Worm (Caenorhabditis elegans) whole organism, L1 larva: ENCODE measurements around the gene cyp-13A10.
A peak's percentile ranks its signal among the peaks of the same experiment; 100 is the strongest.

Experiments used
- C16A3.4 ChIP-seq: fragments of 150-350 bp; optimal IDR thresholded peaks from 2 replicates; lab custom pipeline; 2014; ENCODE audit warnings: missing biosample characterization, missing genetic modification characterization
- C34B4.2 ChIP-seq: sonication (generic microtip); optimal IDR thresholded peaks from 2 replicates; lab custom pipeline; 2017; ENCODE audit warnings: mild to moderate bottlenecking, missing genetic modification characterization, missing compliant biosample characterization
- F16B12.6 ChIP-seq: fragments of 150-350 bp; optimal IDR thresholded peaks from 2 replicates; lab custom pipeline; 2014; ENCODE audit warnings: missing biosample characterization, missing genetic modification characterization
- aha-1 ChIP-seq: fragments of 150-350 bp; optimal IDR thresholded peaks from 2 replicates; lab custom pipeline; 2014; ENCODE audit warnings: missing biosample characterization, missing genetic modification characterization
- alr-1 ChIP-seq: fragments of 200-800 bp; sonication (Bioruptor generic); optimal IDR thresholded peaks from 2 replicates; lab custom pipeline; 2018; ENCODE audit warnings: borderline replicate concordance, mild to moderate bottlenecking, missing genetic modification characterization, missing compliant biosample characterization
- aly-2 ChIP-seq: fragments of 150-350 bp; optimal IDR thresholded peaks from 2 replicates; lab custom pipeline; 2014; ENCODE audit warnings: missing biosample characterization, missing genetic modification characterization
- ama-1 ChIP-seq: fragments of 150-350 bp; optimal IDR thresholded peaks from 2 replicates; lab custom pipeline; 2014
- blmp-1 ChIP-seq: fragments of 150-350 bp; optimal IDR thresholded peaks from 2 replicates; lab custom pipeline; 2014; ENCODE audit warnings: missing biosample characterization, missing genetic modification characterization
- ceh-63 ChIP-seq: fragments of 200-800 bp; sonication (Bioruptor generic); optimal IDR thresholded peaks from 2 replicates; lab custom pipeline; 2018; ENCODE audit warnings: mild to moderate bottlenecking, missing genetic modification characterization, missing compliant biosample characterization
- ceh-82 ChIP-seq, 3 experiments: fragments of 150-350 bp in 1 of 3; sonication (generic microtip) in 2 of 3; optimal IDR thresholded peaks; 2 replicates each; lab custom pipeline; 2014 to 2017; ENCODE audit warnings: missing biosample characterization in 3 of 3, missing genetic modification characterization in 3 of 3
- ceh-88 ChIP-seq: fragments of 200-800 bp; sonication (Bioruptor generic); IDR thresholded peaks from 2 replicates; pipeline ENCODE4 v1.3.6; 2022; ENCODE audit warnings: missing genetic modification characterization, missing compliant biosample characterization
- ceh-90 ChIP-seq: sonication (generic microtip); optimal IDR thresholded peaks from 2 replicates; lab custom pipeline; 2016; ENCODE audit warnings: missing genetic modification characterization, missing compliant biosample characterization
- dpl-1 ChIP-seq, 3 experiments: fragments of 150-350 bp in 2 of 3; sonication (generic microtip) in 1 of 3; optimal IDR thresholded peaks; 2 replicates each; lab custom pipeline; 2014 to 2017; ENCODE audit warnings: missing biosample characterization in 3 of 3, missing genetic modification characterization in 3 of 3, missing genetic modification reagents in 3 of 3
- dsc-1 ChIP-seq: sonication (generic microtip); optimal IDR thresholded peaks from 2 replicates; lab custom pipeline; 2016; ENCODE audit warnings: mild to moderate bottlenecking, missing genetic modification characterization, missing compliant biosample characterization
- efl-1 ChIP-seq, 4 experiments: fragments of 150-350 bp; optimal IDR thresholded peaks in 3 of 4; peaks in 1 of 4; 1 replicate in 1 of 4; 2 replicates in 3 of 4; lab custom pipeline; 2014; ENCODE audit warnings: missing biosample characterization in 2 of 4, missing genetic modification characterization in 2 of 4, missing genetic modification reagents in 2 of 4
- egl-13 ChIP-seq: sonication (generic microtip); optimal IDR thresholded peaks from 2 replicates; lab custom pipeline; 2016; ENCODE audit warnings: missing genotype, missing genetic modification reagents, missing genetic modification characterization, missing compliant biosample characterization
- egl-27 ChIP-seq, 2 experiments: fragments of 150-350 bp in 1 of 2; sonication (generic microtip); optimal IDR thresholded peaks; 3 replicates each; lab custom pipeline; 2017 to 2018; ENCODE audit warnings: missing biosample characterization in 2 of 2, missing genetic modification characterization in 2 of 2, missing genetic modification reagents in 2 of 2
- elt-2 ChIP-seq: sonication (generic microtip); optimal IDR thresholded peaks from 2 replicates; lab custom pipeline; 2016; ENCODE audit warnings: missing genetic modification characterization, mild to moderate bottlenecking, inconsistent platforms, missing compliant biosample characterization, missing genetic modification reagents
- ets-5 ChIP-seq: fragments of 200-800 bp; sonication (Bioruptor generic); IDR thresholded peaks from 2 replicates; pipeline ENCODE4 v1.3.6; 2022; ENCODE audit warnings: missing genetic modification characterization, missing compliant biosample characterization
- fkh-10 ChIP-seq: sonication (generic microtip); optimal IDR thresholded peaks from 2 replicates; lab custom pipeline; 2017; ENCODE audit warnings: missing biosample characterization, missing genetic modification reagents, missing genetic modification characterization
- fkh-4 ChIP-seq: sonication (generic microtip); optimal IDR thresholded peaks from 2 replicates; lab custom pipeline; 2016; ENCODE audit warnings: missing compliant biosample characterization, missing genetic modification characterization, borderline replicate concordance
- fkh-8 ChIP-seq: sonication (generic microtip); optimal IDR thresholded peaks from 2 replicates; lab custom pipeline; 2016; ENCODE audit warnings: mild to moderate bottlenecking, missing genetic modification characterization, missing compliant biosample characterization
- grh-1 ChIP-seq: fragments of 200-800 bp; sonication (Bioruptor generic); IDR thresholded peaks from 2 replicates; pipeline ENCODE4 v1.3.6; 2022; ENCODE audit warnings: missing genetic modification reagents, missing genetic modification characterization, missing compliant biosample characterization
- hlh-17 ChIP-seq: fragments of 200-800 bp; sonication (Bioruptor generic); optimal IDR thresholded peaks from 2 replicates; lab custom pipeline; 2018; ENCODE audit warnings: missing genetic modification characterization, mild to moderate bottlenecking, missing compliant biosample characterization, moderate library complexity, borderline replicate concordance
- hlh-4 ChIP-seq: sonication (generic microtip); optimal IDR thresholded peaks from 2 replicates; lab custom pipeline; 2016; ENCODE audit warnings: mild to moderate bottlenecking, missing genetic modification characterization, missing compliant biosample characterization
- hpl-2 ChIP-seq: fragments of 150-350 bp; optimal IDR thresholded peaks from 2 replicates; lab custom pipeline; 2014; ENCODE audit warnings: missing biosample characterization, missing genetic modification reagents, missing genetic modification characterization
- isw-1 ChIP-seq: fragments of 200-800 bp; sonication (Bioruptor generic); IDR thresholded peaks from 2 replicates; pipeline ENCODE4 v1.3.6; 2022; ENCODE audit warnings: missing genetic modification characterization, missing compliant biosample characterization
- jun-1 ChIP-seq: fragments of 150-350 bp; optimal IDR thresholded peaks from 2 replicates; lab custom pipeline; 2014; ENCODE audit warnings: missing biosample characterization, missing genetic modification reagents, missing genetic modification characterization
- lin-13 ChIP-seq: fragments of 150-350 bp; optimal IDR thresholded peaks from 2 replicates; lab custom pipeline; 2014; ENCODE audit warnings: missing biosample characterization, missing genetic modification reagents, missing genetic modification characterization
- lin-14 ChIP-seq: fragments of 200-800 bp; sonication (Bioruptor generic); optimal IDR thresholded peaks from 2 replicates; lab custom pipeline; 2018; ENCODE audit warnings: mild to moderate bottlenecking, missing genetic modification characterization, moderate library complexity, missing compliant biosample characterization
- lir-3 ChIP-seq: sonication (generic microtip); optimal IDR thresholded peaks from 2 replicates; lab custom pipeline; 2016; ENCODE audit warnings: mild to moderate bottlenecking, missing genetic modification characterization, moderate library complexity, missing compliant biosample characterization; ENCODE audit not compliant: poor library complexity
- mef-2 ChIP-seq: fragments of 150-350 bp; optimal IDR thresholded peaks from 2 replicates; lab custom pipeline; 2014; ENCODE audit warnings: missing biosample characterization, missing genetic modification characterization
- mep-1 ChIP-seq: fragments of 150-350 bp; optimal IDR thresholded peaks from 2 replicates; lab custom pipeline; 2014; ENCODE audit warnings: missing biosample characterization, missing genetic modification characterization
- nhr-11 ChIP-seq: fragments of 150-350 bp; optimal IDR thresholded peaks from 2 replicates; lab custom pipeline; 2014; ENCODE audit warnings: missing biosample characterization, missing genetic modification characterization
- nhr-20 ChIP-seq: sonication (generic microtip); optimal IDR thresholded peaks from 2 replicates; lab custom pipeline; 2016; ENCODE audit warnings: mild to moderate bottlenecking, missing genetic modification characterization, missing compliant biosample characterization
- nhr-237 ChIP-seq: fragments of 150-350 bp; optimal IDR thresholded peaks from 2 replicates; lab custom pipeline; 2014; ENCODE audit warnings: missing biosample characterization, missing genetic modification characterization
- nhr-28 ChIP-seq: fragments of 150-350 bp; optimal IDR thresholded peaks from 2 replicates; lab custom pipeline; 2014; ENCODE audit warnings: missing biosample characterization, missing genetic modification characterization
- nhr-71 ChIP-seq: sonication (generic microtip); optimal IDR thresholded peaks from 2 replicates; lab custom pipeline; 2016; ENCODE audit warnings: mild to moderate bottlenecking, missing genetic modification characterization, moderate library complexity, missing compliant biosample characterization
- nhr-77 ChIP-seq: fragments of 150-350 bp; optimal IDR thresholded peaks from 2 replicates; lab custom pipeline; 2014; ENCODE audit warnings: missing biosample characterization, missing genetic modification characterization
- nhr-85 ChIP-seq: sonication (generic microtip); peaks from one replicate; lab custom pipeline; 2016; ENCODE audit warnings: missing genetic modification characterization, inconsistent platforms, missing compliant biosample characterization
- pag-3 ChIP-seq: sonication (generic microtip); optimal IDR thresholded peaks from 2 replicates; lab custom pipeline; 2017; ENCODE audit warnings: missing genetic modification characterization, mild to moderate bottlenecking, missing compliant biosample characterization, antibody characterized with exemption, borderline replicate concordance; ENCODE audit not compliant: insufficient read depth
- pqm-1 ChIP-seq: sonication (generic microtip); optimal IDR thresholded peaks from 3 replicates; lab custom pipeline; 2017; ENCODE audit warnings: missing biosample characterization, missing genetic modification characterization
- rnt-1 ChIP-seq: sonication (generic microtip); optimal IDR thresholded peaks from 2 replicates; lab custom pipeline; 2016; ENCODE audit warnings: mild to moderate bottlenecking, missing genetic modification characterization, moderate library complexity, missing compliant biosample characterization
- skn-1 ChIP-seq: fragments of 150-350 bp; optimal IDR thresholded peaks from 2 replicates; lab custom pipeline; 2014; ENCODE audit warnings: missing biosample characterization, missing genetic modification characterization
- sox-4 ChIP-seq: sonication (generic microtip); optimal IDR thresholded peaks from 2 replicates; lab custom pipeline; 2016; ENCODE audit warnings: missing genetic modification characterization, missing compliant biosample characterization
- sup-37 ChIP-seq: fragments of 200-800 bp; sonication (Bioruptor generic); optimal IDR thresholded peaks from 2 replicates; lab custom pipeline; 2018; ENCODE audit warnings: mild to moderate bottlenecking, missing genetic modification characterization, missing compliant biosample characterization
- tbx-2 ChIP-seq: sonication (generic microtip); optimal IDR thresholded peaks from 2 replicates; lab custom pipeline; 2016; ENCODE audit warnings: missing genetic modification characterization, missing compliant biosample characterization
- unc-130 ChIP-seq: fragments of 150-350 bp; optimal IDR thresholded peaks from 2 replicates; lab custom pipeline; 2017; ENCODE audit warnings: missing biosample characterization, missing genetic modification characterization, inconsistent platforms
- unc-62 ChIP-seq: fragments of 150-350 bp; optimal IDR thresholded peaks from 2 replicates; lab custom pipeline; 2014; ENCODE audit warnings: missing biosample characterization, missing genetic modification reagents, missing genetic modification characterization
- unc-98 ChIP-seq: fragments of 200-800 bp; sonication (Bioruptor generic); IDR thresholded peaks from 2 replicates; pipeline ENCODE4 v1.3.6; 2022; ENCODE audit warnings: missing genetic modification characterization, missing compliant biosample characterization
- vab-15 ChIP-seq: sonication (generic microtip); optimal IDR thresholded peaks from 2 replicates; lab custom pipeline; 2017; ENCODE audit warnings: missing genotype, mild to moderate bottlenecking, missing genetic modification characterization, missing compliant biosample characterization
- xbp-1 ChIP-seq: sonication (generic microtip); optimal IDR thresholded peaks from 2 replicates; lab custom pipeline; 2016; ENCODE audit warnings: missing genetic modification characterization, missing compliant biosample characterization
- ztf-4 ChIP-seq: fragments of 150-350 bp; optimal IDR thresholded peaks from 2 replicates; lab custom pipeline; 2014; ENCODE audit warnings: missing biosample characterization, missing genetic modification characterization

The cyp-13A10 gene

ce11 chrII:9656210-9656755, 6.4 kb downstream of the cyp-13A10 start, which contains the start of gene gstk-1 (continued):
- TF ChIP-seq unc-62 (GFP tag; lab: Kevin White, UChicago) (no peak), lin-14 (GFP tag; lab: Kevin White, UChicago) (peak; percentile 10), mep-1 (tag; lab: Kevin White, UChicago) (no peak), egl-27 (tag; optimal IDR thresholded peaks at IDR 0.05; lab: Kevin White, UChicago) (no peak), pqm-1 (tag; lab: Kevin White, UChicago) (no peak), C34B4.2 (tag; lab: Kevin White, UChicago) (no peak), fkh-10 (GFP tag; lab: Kevin White, UChicago) (no peak), isw-1 (GFP tag; lab: Robert Waterston, UW) (no peak), nhr-77 (tag; lab: Kevin White, UChicago) (no peak), elt-2 (tag; lab: Kevin White, UChicago) (peak; percentile 68), ama-1 (no peak), ztf-4 (tag; lab: Kevin White, UChicago) (no peak), mef-2 (tag; lab: Kevin White, UChicago) (no peak), sup-37 (no peak), efl-1 (optimal IDR thresholded peaks at IDR 0.05; lab: Kevin White, UChicago) (peak in 1 of 2 experiments; percentile 13), efl-1 (GFP tag; optimal IDR thresholded peaks at IDR 0.05 in 1 of 2; lab: Kevin White, UChicago) (no peak), blmp-1 (tag; lab: Kevin White, UChicago) (peak; percentile 31), aly-2 (no peak), ceh-90 (no peak), hlh-17 (GFP tag; lab: Kevin White, UChicago) (no peak), nhr-71 (tag; lab: Kevin White, UChicago) (peak; percentile 57), nhr-20 (tag; lab: Kevin White, UChicago) (peak; percentile 94), vab-15 (tag; lab: Kevin White, UChicago) (no peak), ets-5 (no peak), lir-3 (tag; lab: Kevin White, UChicago) (no peak), ceh-88 (GFP tag; lab: Robert Waterston, UW) (no peak), hpl-2 (GFP tag; lab: Kevin White, UChicago) (no peak), sox-4 (tag; lab: Kevin White, UChicago) (no peak), fkh-4 (tag; lab: Kevin White, UChicago) (no peak), nhr-11 (peak; percentile 13), jun-1 (no peak), dpl-1 (GFP tag; optimal IDR thresholded peaks at IDR 0.05; lab: Kevin White, UChicago) (no peak), xbp-1 (no peak), fkh-8 (tag; lab: Kevin White, UChicago) (no peak), tbx-2 (peak; percentile 9), alr-1 (tag; lab: Kevin White, UChicago) (no peak), unc-98 (GFP tag; lab: Robert Waterston, UW) (no peak), nhr-237 (tag; lab: Kevin White, UChicago) (no peak), egl-13 (no peak), lin-13 (GFP tag; lab: Kevin White, UChicago) (no peak), skn-1 (tag; lab: Kevin White, UChicago) (no peak), nhr-28 (tag; lab: Kevin White, UChicago) (no peak), pag-3 (tag; lab: Kevin White, UChicago) (no peak), F16B12.6 (tag; lab: Kevin White, UChicago) (no peak), rnt-1 (tag; lab: Kevin White, UChicago) (peak; percentile 23), grh-1 (peak; percentile 31; the same call in 1 of the 2 replicates), dsc-1 (tag; lab: Kevin White, UChicago) (no peak), unc-130 (tag; lab: Kevin White, UChicago) (no peak), ceh-82 (tag; optimal IDR thresholded peaks at IDR 0.05; lab: Kevin White, UChicago) (no peak), hlh-4 (tag; lab: Kevin White, UChicago) (no peak), ceh-63 (no peak), nhr-85 (tag; lab: Kevin White, UChicago) (peak; percentile 78), aha-1 (tag; lab: Kevin White, UChicago) (no peak), C16A3.4 (tag; lab: Kevin White, UChicago) (peak; percentile 11)
